Worm (Caenorhabditis elegans): ENCODE results near the gene tag-266.

ce11 chrIII:668303-668893 is 28.4 kb upstream of the tag-266 start, which contains the start of gene W02B3.3:
- no peak for TF ChIP-seq lin-39 (tag; optimal IDR thresholded peaks at IDR 0.05)
- TF ChIP-seq egl-13 (tag; optimal IDR thresholded peaks at IDR 0.05): peak; percentile 80
- no peak for TF ChIP-seq hlh-4 (tag; optimal IDR thresholded peaks at IDR 0.05)
- TF ChIP-seq aha-1 (tag; optimal IDR thresholded peaks at IDR 0.05): no peak
- TF ChIP-seq ztf-4 (tag; optimal IDR thresholded peaks at IDR 0.05): peak; percentile 58
- TF ChIP-seq irx-1 (tag; optimal IDR thresholded peaks at IDR 0.05): peak; percentile 47
- no peak for TF ChIP-seq sptf-1 (tag; optimal IDR thresholded peaks at IDR 0.05)
- TF ChIP-seq elt-2 (tag; optimal IDR thresholded peaks at IDR 0.05): no peak
- TF ChIP-seq dpl-1 (GFP tag; optimal IDR thresholded peaks at IDR 0.05): peak in 1 of 3 experiments; percentile 29
- peak; percentile 55 for TF ChIP-seq snpc-4 (tag; optimal IDR thresholded peaks at IDR 0.05)
- TF ChIP-seq nhr-237 (tag; optimal IDR thresholded peaks at IDR 0.05): no peak
